Worm (Caenorhabditis elegans): Measurements from ENCODE around the gene R53.4.

ce11 chrII:9984866-9985336, 17.1 kb upstream of the R53.4 start:
- TF ChIP-seq tab-1 (GFP tag; IDR thresholded peaks at IDR 0.05) (no peak), ztf-23 (GFP tag; IDR thresholded peaks at IDR 0.05) (no peak), flt-1 (GFP tag; IDR thresholded peaks at IDR 0.05) (no peak), ztf-29 (GFP tag; IDR thresholded peaks at IDR 0.05) (no peak), med-1 (GFP tag; optimal IDR thresholded peaks at IDR 0.05; ENCODE audit: insufficient read depth) (no peak), T22C8.4 (GFP tag; IDR thresholded peaks at IDR 0.05) (no peak)
